Worm (Caenorhabditis elegans) whole organism, L3 larva: ENCODE results near the gene glt-7.

Experiments used
- ZK546.5 ChIP-seq: sonication (generic microtip); optimal IDR thresholded peaks from 2 replicates; lab custom pipeline; 2017; ENCODE audit warnings: missing biosample characterization, missing genetic modification characterization
- elt-2 ChIP-seq: sonication (generic microtip); optimal IDR thresholded peaks from 2 replicates; lab custom pipeline; 2016; ENCODE audit warnings: missing genetic modification reagents, mild to moderate bottlenecking, missing genetic modification characterization, missing compliant biosample characterization

DNA sequence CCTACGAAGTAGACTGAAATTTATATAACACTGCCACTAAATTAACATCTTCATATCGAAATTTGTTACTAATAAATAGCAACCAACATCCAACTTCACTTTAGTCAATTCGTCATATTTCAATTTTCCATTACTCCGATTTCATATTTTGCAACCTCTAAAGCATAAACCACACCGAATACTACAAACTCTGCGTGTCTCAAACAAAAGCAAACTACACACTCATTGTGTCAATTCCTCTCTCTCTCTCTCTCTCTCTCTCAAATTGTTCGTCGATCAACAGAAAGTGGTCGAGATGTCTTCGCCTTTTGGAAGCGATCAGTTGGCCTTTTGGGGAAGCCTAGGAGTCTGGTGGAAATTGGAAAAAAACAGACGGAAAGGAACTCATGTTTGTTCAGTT, 27.4 kb upstream of the glt-7 start:
- TF ChIP-seq elt-2 (no peak), ZK546.5 (tag; lab: Kevin White, UChicago) (no peak)
